Fruit fly (Drosophila melanogaster): ENCODE measurements around the gene CG31601.
A peak's percentile ranks its signal among the peaks of the same experiment; 100 is the strongest.

Gene CG31601

DNA sequence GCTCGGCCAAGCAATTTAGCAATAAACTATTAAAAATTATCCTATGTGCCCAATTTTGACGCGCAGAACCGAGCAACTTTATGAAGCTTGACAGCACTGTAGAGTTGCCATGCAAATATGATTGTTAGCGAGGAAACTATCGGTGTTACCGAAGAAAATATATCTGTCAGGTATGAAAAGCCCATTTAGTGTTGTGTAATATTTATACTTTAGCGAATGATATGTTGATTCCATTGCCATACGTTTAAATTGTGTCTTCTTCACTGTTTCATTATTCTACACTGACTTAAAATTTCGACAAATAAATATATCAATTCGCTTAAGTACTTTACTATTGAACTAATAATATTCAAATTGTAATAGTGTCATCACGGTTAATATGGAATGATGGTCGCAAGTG, at the start of gene CG31601:
TSS of gene CG31601 (minus strand) at position 101 of the 400 bp plus-strand sequence.
- TF ChIP-seq stwl (tag; optimal IDR thresholded peaks at IDR 0.05), result peak; percentile 43
- no peak for TF ChIP-seq CG1792 (GFP tag; optimal IDR thresholded peaks at IDR 0.05)
- no peak for TF ChIP-seq pita (GFP tag; optimal IDR thresholded peaks at IDR 0.05)

DNA sequence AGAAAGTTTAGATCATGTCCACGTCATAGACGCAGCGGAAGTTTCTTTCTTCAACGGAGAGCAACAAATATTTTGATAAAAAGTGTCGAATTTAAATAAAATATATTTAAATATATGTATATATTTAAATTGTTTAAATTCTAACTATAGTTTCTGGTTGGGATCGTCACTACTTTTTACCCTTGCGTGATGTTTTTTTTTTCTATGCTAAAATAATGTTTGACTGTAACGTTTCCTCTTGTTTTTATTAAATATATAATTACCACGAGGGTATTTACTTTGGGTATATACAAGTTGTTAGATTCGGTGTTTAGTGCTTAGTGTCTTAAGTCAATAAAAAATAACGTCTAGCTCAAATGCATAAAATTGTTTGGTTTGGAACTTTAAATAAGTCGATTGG, 35.7 kb upstream of the CG31601 start, which contains the start of gene ttm3:
TSS of gene ttm3 (plus strand) at position 301 of the 400 bp plus-strand sequence.
- no peak for TF ChIP-seq Dad (GFP tag; optimal IDR thresholded peaks at IDR 0.05)
- no peak for TF ChIP-seq sr (GFP tag; IDR thresholded peaks at IDR 0.05)
- no peak for TF ChIP-seq CG8281 (tag; optimal IDR thresholded peaks at IDR 0.05)
- no peak for TF ChIP-seq ro (GFP tag; IDR thresholded peaks at IDR 0.05)
- TF ChIP-seq ham (GFP tag; IDR thresholded peaks at IDR 0.05), result no peak
- TF ChIP-seq CG11085 (GFP tag; IDR thresholded peaks at IDR 0.05), result no peak
- no peak for TF ChIP-seq ranshi (GFP tag; IDR thresholded peaks at IDR 0.05)
- TF ChIP-seq p53 (GFP tag; optimal IDR thresholded peaks at IDR 0.05), result no peak
- no peak for TF ChIP-seq MBD-R2 (GFP tag; IDR thresholded peaks at IDR 0.05)
- TF ChIP-seq CG6683 (GFP tag; optimal IDR thresholded peaks at IDR 0.05), result no peak
- no peak for TF ChIP-seq CG1647 (GFP tag; optimal IDR thresholded peaks at IDR 0.05)
- TF ChIP-seq her (GFP tag; optimal IDR thresholded peaks at IDR 0.05), result no peak

DNA sequence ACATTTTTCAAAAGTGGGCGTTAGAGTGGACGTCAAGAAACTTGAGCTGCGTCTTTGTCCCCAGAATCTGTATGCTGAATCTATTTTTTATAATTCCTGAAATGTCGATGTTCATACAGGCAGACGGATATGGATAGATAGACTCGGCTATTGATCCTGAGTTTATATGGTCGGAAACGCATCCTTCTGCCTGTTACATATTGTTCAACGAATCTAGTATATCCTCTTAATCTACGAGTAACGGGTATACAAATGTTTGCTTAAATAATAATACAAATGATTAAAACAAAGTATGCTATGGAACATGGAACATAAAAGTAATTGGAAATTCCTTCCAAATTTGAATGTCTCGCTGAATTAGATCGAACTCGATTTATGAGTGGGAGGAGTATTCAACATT, 27.2 kb upstream of the CG31601 start, which contains the start of gene tplus3a:
TSS of gene tplus3a (plus strand) at position 301 of the 400 bp plus-strand sequence.
- TF ChIP-seq Max (GFP tag; optimal IDR thresholded peaks at IDR 0.05), result no peak
- TF ChIP-seq CG33557 (GFP tag; optimal IDR thresholded peaks at IDR 0.05), result no peak
- no peak for TF ChIP-seq CG8290 (GFP tag; optimal IDR thresholded peaks at IDR 0.05)
- no peak for TF ChIP-seq CG8290 (tag; optimal IDR thresholded peaks at IDR 0.05)
- TF ChIP-seq CG18619 (GFP tag; optimal IDR thresholded peaks at IDR 0.05), result no peak
- no peak for TF ChIP-seq wek (GFP tag; optimal IDR thresholded peaks at IDR 0.05)
- TF ChIP-seq CG13123 (GFP tag; optimal IDR thresholded peaks at IDR 0.05), result no peak
- no peak for TF ChIP-seq Opbp (GFP tag; IDR thresholded peaks at IDR 0.05; ENCODE audit: partially characterized antibody)
- no peak for TF ChIP-seq CG10979 (tag; optimal IDR thresholded peaks at IDR 0.05)

DNA sequence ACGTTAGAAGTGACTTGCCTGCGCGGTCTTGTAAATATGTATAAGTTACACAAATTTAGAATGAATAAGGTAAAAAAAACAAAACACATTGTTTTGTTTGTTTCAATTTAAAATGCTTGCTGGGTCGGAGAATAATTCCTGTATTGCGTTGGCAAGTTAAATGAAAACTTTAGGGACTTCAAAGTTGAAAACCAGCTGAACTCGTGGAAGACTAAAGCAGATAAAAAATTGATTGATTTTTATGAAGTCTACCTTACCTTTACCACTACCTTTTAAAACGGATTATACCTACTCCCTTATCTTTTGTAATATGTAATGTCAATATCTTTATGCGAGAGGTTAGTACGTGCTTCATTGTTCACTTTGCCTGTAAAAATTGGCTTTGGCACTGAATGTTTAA, 21.6 kb upstream of the CG31601 start, which contains the start of gene CG42597:
TSS of gene CG42597 (minus strand) at position 101 of the 400 bp plus-strand sequence.
- no peak for TF ChIP-seq Fer2 (tag; optimal IDR thresholded peaks at IDR 0.05)
- no peak for TF ChIP-seq az2 (GFP tag; optimal IDR thresholded peaks at IDR 0.05)
- TF ChIP-seq bab2 (GFP tag; optimal IDR thresholded peaks at IDR 0.05), result no peak
- TF ChIP-seq CG43689 (GFP tag; IDR thresholded peaks at IDR 0.05), result no peak
- no peak for TF ChIP-seq CG15514 (GFP tag; optimal IDR thresholded peaks at IDR 0.05)
- no peak for TF ChIP-seq Poxn (GFP tag; IDR thresholded peaks at IDR 0.05)

DNA sequence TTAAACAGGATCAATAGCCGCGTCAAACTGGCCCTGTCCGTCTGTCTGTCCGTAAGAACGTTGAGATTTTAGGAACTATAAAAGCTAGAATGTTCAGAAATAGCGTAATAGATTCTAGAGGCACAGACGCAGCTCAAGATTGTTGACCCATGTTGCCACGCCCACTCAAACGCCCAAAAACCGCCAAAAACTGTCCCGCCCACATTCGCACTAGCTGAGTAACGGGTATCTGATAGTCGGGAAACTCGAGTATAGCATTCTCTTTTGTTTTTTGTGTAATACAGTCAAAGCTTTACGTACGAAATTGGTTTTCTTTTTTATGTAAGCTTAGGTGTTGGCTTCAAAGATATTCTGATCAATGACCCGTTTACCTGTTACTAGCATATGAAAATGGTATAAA, 16.2 kb upstream of the CG31601 start:
- TF ChIP-seq CG7963 (GFP tag; IDR thresholded peaks at IDR 0.05; ENCODE audit: partially characterized antibody) (peak; percentile 57; the same call in 1 of the 3 replicates), nerfin-2 (GFP tag; IDR thresholded peaks at IDR 0.05; ENCODE audit: partially characterized antibody) (peak; percentile 23; the same call in 1 of the 2 replicates), CG14860 (GFP tag; IDR thresholded peaks at IDR 0.05; ENCODE audit: partially characterized antibody) (peak; percentile 36; the same call in 1 of the 3 replicates), HLH4C (GFP tag; IDR thresholded peaks at IDR 0.05; ENCODE audit: partially characterized antibody) (peak; percentile 51; the same call in 2 of the 3 replicates), ato (GFP tag; IDR thresholded peaks at IDR 0.05; ENCODE audit: partially characterized antibody) (no peak), amos (GFP tag; IDR thresholded peaks at IDR 0.05; ENCODE audit: partially characterized antibody) (0 out of 2 replicates have a peak, but pooled peaks have one; percentile 7), CG2120 (GFP tag; optimal IDR thresholded peaks at IDR 0.05) (no peak), CG16813 (GFP tag; IDR thresholded peaks at IDR 0.05; ENCODE audit: partially characterized antibody) (peak; percentile 57)
